Worm (Caenorhabditis elegans): ENCODE measurements around the gene oac-50.

oac-50 gene

DNA sequence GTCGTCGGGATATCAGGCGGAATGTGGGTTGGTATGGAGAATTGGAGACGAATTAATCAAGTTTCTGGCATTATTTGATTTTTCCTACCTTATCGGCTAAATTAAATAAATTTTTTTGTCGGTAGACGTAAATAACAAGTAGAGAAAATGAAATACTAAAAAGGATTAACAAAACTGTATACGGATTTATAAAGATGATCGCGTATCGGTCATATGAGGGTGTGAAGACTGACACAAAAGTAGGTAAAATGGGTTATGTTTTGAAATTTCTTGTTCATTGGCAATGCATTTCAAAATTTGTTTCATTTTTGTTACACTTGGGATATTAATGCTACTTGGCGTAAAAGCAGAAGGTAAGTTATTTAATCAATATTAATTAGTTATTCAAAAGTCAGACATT is 13.9 kb downstream of the oac-50 start, which contains the start of the genes C25E10.16 and C25E10.13:
Gene C25E10.16, minus strand, starts transcription at position 101 of the 400 bp plus-strand sequence.
Gene C25E10.13, plus strand, starts transcription at position 256 of the 400 bp plus-strand sequence.
- TF ChIP-seq unc-98 (GFP tag; IDR thresholded peaks at IDR 0.05) (no peak), fkh-8 (tag; optimal IDR thresholded peaks at IDR 0.05) (peak; percentile 26)

DNA sequence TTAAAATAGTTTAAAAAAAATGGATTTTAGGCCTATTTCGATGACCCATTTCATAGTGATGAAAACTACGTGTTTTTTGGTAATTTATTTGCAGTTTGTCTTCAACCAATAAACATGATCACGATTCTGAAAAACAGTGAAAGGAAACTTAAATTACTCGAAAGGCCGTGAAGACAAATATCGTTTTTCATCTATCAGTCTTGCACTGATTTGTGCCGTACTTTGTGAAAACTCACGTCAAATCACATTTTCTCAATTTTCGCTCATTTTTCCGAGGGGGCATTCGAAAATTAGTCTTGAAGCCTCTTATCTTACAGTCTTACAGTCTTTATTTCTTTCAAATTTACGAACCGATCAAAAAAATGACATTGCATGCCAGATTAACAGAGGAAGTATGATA is 14.7 kb downstream of the oac-50 start, which contains the start of gene C25E10.11:
Gene C25E10.11, minus strand, starts transcription at position 101 of the 400 bp plus-strand sequence.
- TF ChIP-seq ceh-88 (GFP tag; IDR thresholded peaks at IDR 0.05) (no peak), blmp-1 (tag; optimal IDR thresholded peaks at IDR 0.05) (no peak), xbp-1 (tag; optimal IDR thresholded peaks at IDR 0.05) (no peak), snu-23 (GFP tag; optimal IDR thresholded peaks at IDR 0.05) (no peak), F16B12.6 (tag; optimal IDR thresholded peaks at IDR 0.05) (no peak), unc-86 (tag; optimal IDR thresholded peaks at IDR 0.05) (no peak), ets-5 (GFP tag; IDR thresholded peaks at IDR 0.05) (no peak), zag-1 (tag; optimal IDR thresholded peaks at IDR 0.05) (no peak), ceh-8 (GFP tag; optimal IDR thresholded peaks at IDR 0.05) (no peak), lin-13 (GFP tag; optimal IDR thresholded peaks at IDR 0.05) (no peak), ama-1 (optimal IDR thresholded peaks at IDR 0.05) (no peak), C04F5.9 (tag; optimal IDR thresholded peaks at IDR 0.05) (no peak), efl-1 (optimal IDR thresholded peaks at IDR 0.05) (no peak), efl-1 (GFP tag; optimal IDR thresholded peaks at IDR 0.05 in 1 of 2) (no peak)

DNA sequence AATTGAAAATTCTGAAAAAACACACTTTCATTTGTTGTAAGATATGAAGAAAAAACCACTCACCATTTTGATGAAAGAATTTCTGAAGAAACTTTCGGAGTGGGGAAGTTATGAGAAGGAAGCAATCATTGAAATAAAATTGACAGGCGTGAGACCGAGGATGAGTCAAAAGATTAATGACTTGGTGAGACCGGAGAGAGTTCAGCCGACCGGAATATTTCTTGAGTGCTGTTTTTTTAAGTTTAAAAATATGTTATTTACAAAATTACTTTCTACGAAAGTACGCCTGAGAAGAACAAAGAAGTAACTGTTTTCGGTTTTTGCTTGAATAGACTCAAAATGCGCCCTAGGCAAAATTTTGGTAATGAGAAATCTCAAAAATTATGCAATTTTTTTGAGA is 17.1 kb downstream of the oac-50 start, which contains the start of gene C25E10.10:
Gene C25E10.10, minus strand, starts transcription at position 101 of the 400 bp plus-strand sequence.
- no peak for TF ChIP-seq unc-130 (tag; optimal IDR thresholded peaks at IDR 0.05)
- no peak for TF ChIP-seq vab-15 (tag; optimal IDR thresholded peaks at IDR 0.05)
- no peak for TF ChIP-seq C16A3.4 (tag; optimal IDR thresholded peaks at IDR 0.05)
- no peak for TF ChIP-seq elt-2 (tag; optimal IDR thresholded peaks at IDR 0.05)
- TF ChIP-seq nhr-84 (tag; optimal IDR thresholded peaks at IDR 0.05) = no peak
- no peak for TF ChIP-seq sptf-1 (tag; optimal IDR thresholded peaks at IDR 0.05)
- TF ChIP-seq F16B12.6 (tag; optimal IDR thresholded peaks at IDR 0.05) = no peak
- no peak for TF ChIP-seq unc-86 (tag; optimal IDR thresholded peaks at IDR 0.05)
- no peak for TF ChIP-seq skn-1 (tag; optimal IDR thresholded peaks at IDR 0.05)
- no peak for TF ChIP-seq mef-2 (tag; optimal IDR thresholded peaks at IDR 0.05)

DNA sequence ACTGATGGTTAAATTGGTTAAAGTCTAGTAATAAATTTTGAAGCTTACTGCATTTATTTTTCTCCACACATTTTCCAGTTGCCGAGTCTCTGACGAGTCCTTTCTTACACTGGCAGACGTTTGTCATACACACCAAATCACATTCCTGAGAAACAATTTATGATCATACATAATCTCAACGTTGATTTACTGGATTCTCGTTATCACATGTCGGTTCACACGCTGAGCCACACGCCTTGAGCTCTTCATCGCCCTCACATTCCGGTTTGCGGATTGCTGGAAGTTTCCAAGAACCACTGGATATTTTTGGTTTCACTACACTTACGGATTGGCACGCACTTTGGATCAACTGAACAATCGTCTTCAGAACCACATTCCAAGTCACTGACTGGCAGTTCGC is 17.7 kb downstream of the oac-50 start:
- TF ChIP-seq dsc-1 (tag; optimal IDR thresholded peaks at IDR 0.05) (peak; percentile 48), nhr-71 (tag; optimal IDR thresholded peaks at IDR 0.05) (peak; percentile 53), fkh-8 (tag; optimal IDR thresholded peaks at IDR 0.05) (peak; percentile 83), egl-27 (tag; optimal IDR thresholded peaks at IDR 0.05) (no peak), efl-1 (optimal IDR thresholded peaks at IDR 0.05) (no peak), efl-1 (GFP tag; optimal IDR thresholded peaks at IDR 0.05 in 1 of 2) (peak in 1 of 2 experiments; percentile 88), nhr-47 (tag; optimal IDR thresholded peaks at IDR 0.05) (peak; percentile 44), pax-3 (tag; optimal IDR thresholded peaks at IDR 0.05) (peak; percentile 8), xbp-1 (tag; optimal IDR thresholded peaks at IDR 0.05) (no peak)

DNA sequence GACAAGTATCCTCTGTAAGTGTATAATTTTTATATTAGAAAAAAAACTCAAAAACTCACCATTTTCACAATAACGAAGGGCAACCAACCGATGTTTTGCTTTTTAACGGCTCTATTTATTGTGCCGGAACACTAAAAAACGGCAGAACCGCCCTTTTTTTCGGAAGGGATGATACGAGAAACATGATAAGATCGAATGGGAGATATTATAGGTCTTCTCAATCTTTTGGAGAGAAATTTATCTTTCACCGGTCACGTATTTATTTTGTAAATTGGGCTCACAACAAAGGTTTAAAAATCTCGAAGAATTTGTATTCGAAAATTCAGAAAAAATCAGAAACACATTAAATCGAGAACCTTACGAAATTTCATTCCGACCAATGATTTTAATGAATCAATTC is 18.6 kb downstream of the oac-50 start, which contains the start of gene swm-1:
Gene swm-1, minus strand, starts transcription at position 101 of the 400 bp plus-strand sequence.
- TF ChIP-seq lin-14 (GFP tag; optimal IDR thresholded peaks at IDR 0.05) (no peak), ets-5 (GFP tag; IDR thresholded peaks at IDR 0.05) (no peak), nhr-85 (tag) (no peak), tlp-1 (tag; optimal IDR thresholded peaks at IDR 0.05) (no peak)

DNA sequence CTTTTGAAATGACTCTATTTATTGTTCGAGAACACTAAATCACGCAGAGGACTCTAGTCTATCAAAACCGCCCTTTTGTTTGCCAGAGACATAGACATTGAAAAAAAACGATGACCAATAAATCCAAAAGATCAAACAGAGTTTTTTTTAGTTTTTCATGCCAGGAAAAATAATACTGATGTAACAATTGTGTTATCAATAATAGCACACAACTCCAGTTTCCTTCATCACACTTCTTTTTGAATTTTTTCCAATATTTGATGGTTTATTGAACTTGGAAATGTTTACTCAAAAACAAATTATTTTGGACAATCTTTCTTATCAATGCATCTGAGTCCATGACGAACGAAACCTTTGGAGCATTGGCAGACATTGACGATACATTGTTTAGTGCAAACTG is 19.4 kb downstream of the oac-50 start, which contains the start of gene C25E10.8:
Gene C25E10.8, minus strand, starts transcription at position 101 of the 400 bp plus-strand sequence.
- TF ChIP-seq elt-2 (tag; optimal IDR thresholded peaks at IDR 0.05) = no peak
- TF ChIP-seq nhr-237 (tag; optimal IDR thresholded peaks at IDR 0.05) = no peak
- TF ChIP-seq alr-1 (tag; optimal IDR thresholded peaks at IDR 0.05; ENCODE audit: borderline replicate concordance) = no peak
- no peak for TF ChIP-seq lin-13 (GFP tag; optimal IDR thresholded peaks at IDR 0.05)
- no peak for TF ChIP-seq hpl-2 (GFP tag; optimal IDR thresholded peaks at IDR 0.05)
- no peak for TF ChIP-seq vab-15 (tag; optimal IDR thresholded peaks at IDR 0.05)
- no peak for TF ChIP-seq fkh-4 (tag; optimal IDR thresholded peaks at IDR 0.05; ENCODE audit: borderline replicate concordance)
- no peak for TF ChIP-seq snpc-4 (tag; optimal IDR thresholded peaks at IDR 0.05)
- TF ChIP-seq nhr-12 (tag; optimal IDR thresholded peaks at IDR 0.05) = no peak
